Worm (Caenorhabditis elegans) whole organism, L4 larva: ENCODE results near the gene F56A8.5.

Experiments used
- F10B5.3 ChIP-seq: sonication (generic microtip); optimal IDR thresholded peaks from 2 replicates; lab custom pipeline; 2016; ENCODE audit warnings: mild to moderate bottlenecking, missing genetic modification characterization, missing compliant biosample characterization
- F26F4.8 ChIP-seq: fragments of 200-800 bp; sonication (Bioruptor generic); conservative IDR thresholded peaks from 2 replicates; pipeline ENCODE4 v1.3.6; 2022; ENCODE audit warnings: missing genetic modification characterization, missing compliant biosample characterization
- F49E8.2 ChIP-seq: sonication (generic microtip); optimal IDR thresholded peaks from 2 replicates; lab custom pipeline; 2016; ENCODE audit warnings: missing compliant biosample characterization, mild to moderate bottlenecking, missing genetic modification characterization, borderline replicate concordance
- R02D3.7 ChIP-seq: fragments of 150-350 bp; sonication (generic microtip); optimal IDR thresholded peaks from 3 replicates; lab custom pipeline; 2014; ENCODE audit warnings: missing biosample characterization, missing genetic modification characterization
- T20F7.1 ChIP-seq: fragments of 200-800 bp; sonication (Bioruptor generic); optimal IDR thresholded peaks from 2 replicates; lab custom pipeline; 2018; ENCODE audit warnings: mild to moderate bottlenecking, missing genetic modification characterization, missing compliant biosample characterization
- T26A8.4 ChIP-seq: fragments of 200-800 bp; sonication (Bioruptor generic); IDR thresholded peaks from 2 replicates; pipeline ENCODE4 v1.3.6; 2022; ENCODE audit warnings: missing genetic modification characterization, missing compliant biosample characterization
- Y105C5A.15 ChIP-seq: fragments of 200-800 bp; sonication (Bioruptor generic); IDR thresholded peaks from 2 replicates; pipeline ENCODE4 v1.3.6; 2022; ENCODE audit warnings: missing genetic modification characterization, missing compliant biosample characterization
- Y5F2A.4 ChIP-seq: fragments of 200-800 bp; sonication (Bioruptor generic); optimal IDR thresholded peaks from 2 replicates; lab custom pipeline; 2018; ENCODE audit warnings: mild to moderate bottlenecking, missing genetic modification characterization, missing compliant biosample characterization
- ZK546.5 ChIP-seq, 2 experiments: sonication (generic microtip); optimal IDR thresholded peaks; 2 replicates each; lab custom pipeline; 2017; ENCODE audit warnings: missing biosample characterization in 2 of 2, missing genetic modification characterization in 2 of 2
- ceh-20 ChIP-seq: fragments of 200-800 bp; sonication (Bioruptor generic); IDR thresholded peaks from 2 replicates; pipeline ENCODE4 v1.3.6; 2022; ENCODE audit warnings: missing genetic modification reagents, missing genetic modification characterization, missing compliant biosample characterization
- ceh-28 ChIP-seq: fragments of 150-350 bp; optimal IDR thresholded peaks from 2 replicates; lab custom pipeline; 2014; ENCODE audit warnings: missing biosample characterization, missing genetic modification reagents, missing genetic modification characterization
- ceh-32 ChIP-seq: sonication (generic microtip); optimal IDR thresholded peaks from 2 replicates; lab custom pipeline; 2016; ENCODE audit warnings: mild to moderate bottlenecking, missing genetic modification characterization, missing compliant biosample characterization; ENCODE audit not compliant: poor library complexity
- ceh-82 ChIP-seq: sonication (generic microtip); optimal IDR thresholded peaks from 2 replicates; lab custom pipeline; 2017; ENCODE audit warnings: missing biosample characterization, missing genetic modification characterization
- ctbp-1 ChIP-seq: fragments of 200-800 bp; sonication (Bioruptor generic); IDR thresholded peaks from 2 replicates; pipeline ENCODE4 v1.3.6; 2022; ENCODE audit warnings: missing genetic modification reagents, missing genetic modification characterization, missing compliant biosample characterization
- daf-12 ChIP-seq: fragments of 150-350 bp; optimal IDR thresholded peaks from 2 replicates; lab custom pipeline; 2014; ENCODE audit warnings: missing biosample characterization, missing genetic modification reagents, missing genetic modification characterization
- daf-16 ChIP-seq, 3 experiments: sonication (generic microtip); optimal IDR thresholded peaks; 2 replicates each; lab custom pipeline; 2016 to 2017; ENCODE audit warnings: missing genetic modification characterization in 3 of 3, missing genetic modification reagents in 3 of 3, mild to moderate bottlenecking in 2 of 3, missing compliant biosample characterization in 2 of 3, missing biosample characterization in 1 of 3, moderate library complexity in 1 of 3
- dpl-1 ChIP-seq: fragments of 150-350 bp; optimal IDR thresholded peaks from 2 replicates; lab custom pipeline; 2014; ENCODE audit warnings: missing biosample characterization, missing genetic modification reagents, missing genetic modification characterization
- dve-1 ChIP-seq: sonication (generic microtip); optimal IDR thresholded peaks from 2 replicates; lab custom pipeline; 2017; ENCODE audit warnings: antibody characterized with exemption, mild to moderate bottlenecking, missing genetic modification characterization, missing compliant biosample characterization; ENCODE audit not compliant: insufficient read depth
- egl-43 ChIP-seq: fragments of 200-800 bp; sonication (Bioruptor generic); IDR thresholded peaks from 2 replicates; pipeline ENCODE4 v1.3.6; 2022; ENCODE audit warnings: missing genetic modification reagents, missing genetic modification characterization, missing compliant biosample characterization
- gei-8 ChIP-seq: fragments of 200-800 bp; sonication (Bioruptor generic); optimal IDR thresholded peaks from 2 replicates; lab custom pipeline; 2018; ENCODE audit warnings: mild to moderate bottlenecking, missing genetic modification characterization, missing compliant biosample characterization
- hlh-11 ChIP-seq: fragments of 200-800 bp; sonication (Bioruptor generic); optimal IDR thresholded peaks from 2 replicates; lab custom pipeline; 2018; ENCODE audit warnings: mild to moderate bottlenecking, missing genetic modification characterization, missing compliant biosample characterization
- hlh-30 ChIP-seq: sonication (generic microtip); optimal IDR thresholded peaks from 2 replicates; lab custom pipeline; 2017; ENCODE audit warnings: antibody characterized with exemption, mild to moderate bottlenecking, missing genetic modification characterization, missing compliant biosample characterization; ENCODE audit not compliant: insufficient read depth
- hmg-1.1 ChIP-seq: fragments of 200-800 bp; sonication (Bioruptor generic); IDR thresholded peaks from 2 replicates; pipeline ENCODE4 v1.3.6; 2022; ENCODE audit warnings: missing genetic modification reagents, missing genetic modification characterization, missing compliant biosample characterization
- lin-38 ChIP-seq: fragments of 200-800 bp; sonication (Bioruptor generic); IDR thresholded peaks from 2 replicates; pipeline ENCODE4 v1.3.6; 2022; ENCODE audit warnings: missing genetic modification reagents, missing genetic modification characterization, missing compliant biosample characterization
- lin-39 ChIP-seq: fragments of 150-350 bp; optimal IDR thresholded peaks from 2 replicates; lab custom pipeline; 2014; ENCODE audit warnings: missing biosample characterization, missing genetic modification reagents, missing genetic modification characterization
- lir-3 ChIP-seq: sonication (generic microtip); optimal IDR thresholded peaks from 2 replicates; lab custom pipeline; 2016; ENCODE audit warnings: mild to moderate bottlenecking, missing genetic modification characterization, missing compliant biosample characterization
- lsy-2 ChIP-seq, 2 experiments: fragments of 150-350 bp in 1 of 2; sonication (generic microtip) in 1 of 2; optimal IDR thresholded peaks; 2 replicates each; lab custom pipeline; 2014 to 2017; ENCODE audit warnings: missing biosample characterization in 2 of 2, missing genetic modification characterization in 2 of 2
- mdt-29 ChIP-seq: fragments of 200-800 bp; sonication (Bioruptor generic); IDR thresholded peaks from 2 replicates; pipeline ENCODE4 v1.3.6; 2022; ENCODE audit warnings: missing genetic modification reagents, missing genetic modification characterization, missing compliant biosample characterization
- mep-1 ChIP-seq: fragments of 150-350 bp; sonication (generic microtip); optimal IDR thresholded peaks from 3 replicates; lab custom pipeline; 2014; ENCODE audit warnings: missing biosample characterization, missing genetic modification characterization
- mes-2 ChIP-seq: sonication (generic microtip); optimal IDR thresholded peaks from 2 replicates; lab custom pipeline; 2016; ENCODE audit warnings: missing genotype, mild to moderate bottlenecking, missing genetic modification characterization, missing compliant biosample characterization; ENCODE audit not compliant: poor library complexity, severe bottlenecking
- mxl-2 ChIP-seq: fragments of 200-800 bp; sonication (Bioruptor generic); conservative IDR thresholded peaks from 2 replicates; pipeline ENCODE4 v1.3.6; 2022; ENCODE audit warnings: missing genetic modification reagents, missing genetic modification characterization, missing compliant biosample characterization
- mxl-3 ChIP-seq: fragments of 200-800 bp; sonication (Bioruptor generic); optimal IDR thresholded peaks from 2 replicates; lab custom pipeline; 2018; ENCODE audit warnings: mild to moderate bottlenecking, missing genetic modification characterization, missing compliant biosample characterization
- nhr-237 ChIP-seq: sonication (generic microtip); optimal IDR thresholded peaks from 2 replicates; lab custom pipeline; 2017; ENCODE audit warnings: missing biosample characterization, missing genetic modification characterization
- nhr-28 ChIP-seq: fragments of 150-350 bp; optimal IDR thresholded peaks from 2 replicates; lab custom pipeline; 2014; ENCODE audit warnings: missing biosample characterization, missing genetic modification characterization
- nhr-6 ChIP-seq: fragments of 150-350 bp; optimal IDR thresholded peaks from 2 replicates; lab custom pipeline; 2014; ENCODE audit warnings: missing biosample characterization, missing genetic modification characterization
- nhr-77 ChIP-seq: fragments of 150-350 bp; optimal IDR thresholded peaks from 2 replicates; lab custom pipeline; 2014; ENCODE audit warnings: missing biosample characterization, missing genetic modification characterization
- pha-4 ChIP-seq, 2 experiments: fragments of 150-350 bp in 1 of 2; fragments of 200-800 bp in 1 of 2; sonication (Bioruptor generic) in 1 of 2; IDR thresholded peaks in 1 of 2; optimal IDR thresholded peaks in 1 of 2; 2 replicates each; pipeline versions ENCODE4 v1.3.6 to Lab custom; 2014 to 2022; ENCODE audit warnings: missing genetic modification characterization in 2 of 2, missing genetic modification reagents in 2 of 2, missing biosample characterization in 1 of 2, missing compliant biosample characterization in 1 of 2
- rbr-2 ChIP-seq: sonication (generic microtip); optimal IDR thresholded peaks from 2 replicates; lab custom pipeline; 2016; ENCODE audit warnings: missing genotype, missing genetic modification characterization, missing compliant biosample characterization
- set-16 ChIP-seq: fragments of 200-800 bp; sonication (Bioruptor generic); IDR thresholded peaks from 2 replicates; pipeline ENCODE4 v1.3.6; 2022; ENCODE audit warnings: missing genetic modification reagents, missing genetic modification characterization, missing compliant biosample characterization
- spr-1 ChIP-seq: sonication (generic microtip); optimal IDR thresholded peaks from 2 replicates; lab custom pipeline; 2016; ENCODE audit warnings: mild to moderate bottlenecking, missing genetic modification characterization, missing compliant biosample characterization
- spr-3 ChIP-seq: fragments of 200-800 bp; sonication (Bioruptor generic); optimal IDR thresholded peaks from 2 replicates; lab custom pipeline; 2018; ENCODE audit warnings: mild to moderate bottlenecking, missing genetic modification characterization, missing compliant biosample characterization
- tag-97 ChIP-seq: fragments of 200-800 bp; sonication (Bioruptor generic); IDR thresholded peaks from 2 replicates; pipeline ENCODE4 v1.3.6; 2022; ENCODE audit warnings: missing genetic modification characterization, missing compliant biosample characterization
- unc-39 ChIP-seq: sonication (generic microtip); optimal IDR thresholded peaks from 2 replicates; lab custom pipeline; 2017; ENCODE audit warnings: missing biosample characterization, missing genetic modification characterization
- zfp-2 ChIP-seq: sonication (generic microtip); optimal IDR thresholded peaks from 2 replicates; lab custom pipeline; 2016; ENCODE audit warnings: mild to moderate bottlenecking, missing genetic modification characterization, missing compliant biosample characterization
- zfp-3 ChIP-seq: fragments of 200-800 bp; sonication (Bioruptor generic); conservative IDR thresholded peaks from 2 replicates; pipeline ENCODE4 v1.3.6; 2022; ENCODE audit warnings: missing genetic modification reagents, missing genetic modification characterization, missing compliant biosample characterization
- zip-2 ChIP-seq: fragments of 150-350 bp; optimal IDR thresholded peaks from 2 replicates; lab custom pipeline; 2014; ENCODE audit warnings: missing biosample characterization, missing genetic modification characterization

The F56A8.5 gene

DNA sequence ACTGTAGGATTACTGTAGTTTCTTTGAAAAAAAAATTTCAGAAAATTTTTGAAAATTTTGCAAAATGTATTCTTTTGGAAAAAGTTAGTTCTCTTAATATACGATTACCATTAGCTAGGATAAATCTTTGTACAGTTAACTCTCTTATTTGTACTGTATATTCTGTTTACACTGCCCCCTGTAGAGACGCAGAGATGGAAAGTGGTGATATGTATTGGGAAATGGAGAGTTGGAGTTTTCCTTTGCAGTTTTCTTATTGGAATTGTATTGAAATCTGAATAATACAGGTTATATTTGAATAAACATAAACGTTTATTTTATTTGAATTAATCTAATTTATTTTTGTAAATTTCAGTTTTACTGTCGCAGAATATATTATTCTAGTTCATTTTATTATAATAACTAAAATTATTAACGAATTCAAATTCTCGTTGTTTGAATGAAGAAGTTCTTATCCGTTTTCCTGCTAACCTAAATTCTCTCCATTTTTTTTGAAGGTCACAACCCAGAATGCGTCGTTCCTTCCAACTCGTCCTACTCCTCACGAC lies 11.4 kb upstream of the F56A8.5 start, which contains the start of gene F56A8.9:
Gene F56A8.9, plus strand, starts transcription at position 498 of the 548 bp plus-strand sequence.
- TF ChIP-seq ZK546.5 (tag; optimal IDR thresholded peaks at IDR 0.05; lab: Kevin White, UChicago) (no peak), lsy-2 (tag; optimal IDR thresholded peaks at IDR 0.05; lab: Kevin White, UChicago) (no peak), mep-1 (no peak), unc-39 (tag; lab: Kevin White, UChicago) (no peak), daf-16 (GFP tag; optimal IDR thresholded peaks at IDR 0.05; lab: Kevin White, UChicago) (no peak), daf-16 (tag; optimal IDR thresholded peaks at IDR 0.05; lab: Kevin White, UChicago) (peak; percentile 66), nhr-237 (tag; lab: Kevin White, UChicago) (no peak), rbr-2 (tag; lab: Kevin White, UChicago) (no peak), mxl-2 (GFP tag; lab: Robert Waterston, UW) (no peak)

ce11 chrIII:13256438-13256928 lies 9.2 kb upstream of the F56A8.5 start, which contains the start of gene F56A8.3:
F56A8.3 (plus strand) TSS chrIII:13256878.
- TF ChIP-seq lsy-2 (tag; optimal IDR thresholded peaks at IDR 0.05; lab: Kevin White, UChicago) (peak; percentile 37 to 86), daf-12 (no peak), mxl-3 (no peak), mxl-2 (GFP tag; lab: Robert Waterston, UW) (no peak), hmg-1.1 (GFP tag; lab: Robert Waterston, UW) (peak; percentile 45), ceh-20 (GFP tag; lab: Robert Waterston, UW) (no peak), mes-2 (tag; lab: Kevin White, UChicago) (peak; percentile 85), mep-1 (no peak), pha-4 (GFP tag; IDR thresholded peaks at IDR 0.05; lab: Robert Waterston, UW) (peak; percentile 8; the same call in 1 of the 2 replicates), pha-4 (tag; optimal IDR thresholded peaks at IDR 0.05; lab: Kevin White, UChicago) (no peak), tag-97 (GFP tag; lab: Robert Waterston, UW) (no peak), spr-3 (GFP tag; lab: Kevin White, UChicago) (no peak), gei-8 (no peak), mdt-29 (no peak), nhr-6 (tag; lab: Kevin White, UChicago) (peak; percentile 80), T26A8.4 (peak; percentile 16; the same call in 1 of the 2 replicates), F10B5.3 (peak; percentile 36), ceh-82 (tag; lab: Kevin White, UChicago) (no peak), lir-3 (tag; lab: Kevin White, UChicago) (no peak), zfp-3 (GFP tag; lab: Robert Waterston, UW) (0 out of 2 replicates have a peak, but pooled peaks have one; percentile 10), Y105C5A.15 (GFP tag; lab: Robert Waterston, UW) (no peak), set-16 (GFP tag; lab: Robert Waterston, UW) (no peak), dve-1 (tag; lab: Kevin White, UChicago) (peak; percentile 75), F26F4.8 (GFP tag; lab: Robert Waterston, UW) (no peak), lin-38 (GFP tag; lab: Robert Waterston, UW) (no peak; the same call in 1 of the 2 replicates), T20F7.1 (peak; percentile 99), zip-2 (tag; lab: Kevin White, UChicago) (no peak), hlh-30 (peak; percentile 53), hlh-11 (tag; lab: Kevin White, UChicago) (no peak), dpl-1 (peak; percentile 98), zfp-2 (tag; lab: Kevin White, UChicago) (no peak), egl-43 (GFP tag; lab: Robert Waterston, UW) (no peak), R02D3.7 (tag; lab: Kevin White, UChicago) (peak; percentile 86), ctbp-1 (GFP tag; lab: Robert Waterston, UW) (0 out of 2 replicates have a peak, but pooled peaks have one; percentile 31), Y5F2A.4 (GFP tag; lab: Kevin White, UChicago) (no peak), nhr-77 (tag; lab: Kevin White, UChicago) (peak; percentile 9), ceh-32 (tag; lab: Kevin White, UChicago) (no peak), spr-1 (tag; lab: Kevin White, UChicago) (no peak), ceh-28 (tag; lab: Kevin White, UChicago) (no peak), lin-39 (tag; lab: Kevin White, UChicago) (no peak), rbr-2 (tag; lab: Kevin White, UChicago) (peak; percentile 12), F49E8.2 (tag; lab: Kevin White, UChicago) (no peak), nhr-28 (tag; lab: Kevin White, UChicago) (peak; percentile 38)
